Fruit fly (Drosophila melanogaster) whole organism, embryonic: Measurements from ENCODE around the gene CG14014.
A peak's percentile ranks its signal among the peaks of the same experiment; 100 is the strongest.

Experiments
- Awh ChIP-seq: fragments of 200-800 bp; sonication (Bioruptor generic); IDR thresholded peaks from 2 replicates; pipeline ENCODE4, ENCODE4 v1.3.6; 2022; ENCODE audit warnings: missing biosample characterization, missing genetic modification characterization
- CG10274 ChIP-seq: fragments of 200-800 bp; sonication (Bioruptor generic); optimal IDR thresholded peaks from 3 replicates; lab custom pipeline; 2017; ENCODE audit warnings: missing biosample characterization, mild to moderate bottlenecking, missing genetic modification characterization
- CG10462 ChIP-seq: fragments of 200-800 bp; sonication (Bioruptor generic); optimal IDR thresholded peaks from 2 replicates; lab custom pipeline; 2016; ENCODE audit warnings: missing biosample characterization, missing genetic modification characterization
- CG10543 ChIP-seq: fragments of 200-800 bp; sonication (Bioruptor generic); optimal IDR thresholded peaks from 3 replicates; lab custom pipeline; 2017; ENCODE audit warnings: missing biosample characterization, mild to moderate bottlenecking, missing genetic modification characterization, moderate library complexity
- CG12236 ChIP-seq: fragments of 200-800 bp; sonication (Bioruptor generic); optimal IDR thresholded peaks from 2 replicates; lab custom pipeline; 2016; ENCODE audit warnings: missing biosample characterization, missing genetic modification characterization
- CG12744 ChIP-seq: fragments of 200-800 bp; sonication (Bioruptor generic); optimal IDR thresholded peaks from 2 replicates; lab custom pipeline; 2016; ENCODE audit warnings: missing biosample characterization, missing genetic modification characterization
- CG12942 ChIP-seq: fragments of 200-800 bp; sonication (Bioruptor generic); optimal IDR thresholded peaks from 3 replicates; lab custom pipeline; 2016; ENCODE audit warnings: missing biosample characterization, missing genetic modification characterization
- CG13424 ChIP-seq: fragments of 200-800 bp; sonication (Bioruptor generic); optimal IDR thresholded peaks from 2 replicates; lab custom pipeline; 2019; ENCODE audit warnings: missing biosample characterization, mild to moderate bottlenecking, missing genetic modification characterization, moderate library complexity
- CG13624 ChIP-seq: fragments of 200-800 bp; sonication (Bioruptor generic); optimal IDR thresholded peaks from 2 replicates; lab custom pipeline; 2016; ENCODE audit warnings: missing biosample characterization, missing genetic modification characterization
- CG14050 ChIP-seq: fragments of 200-800 bp; sonication (Bioruptor generic); IDR thresholded peaks from 3 replicates; pipeline ENCODE4 v1.3.6; 2022; ENCODE audit warnings: missing biosample characterization, missing genetic modification characterization
- CG1647 ChIP-seq: fragments of 200-800 bp; sonication (Bioruptor generic); optimal IDR thresholded peaks from 3 replicates; lab custom pipeline; 2016; ENCODE audit warnings: missing biosample characterization, missing genetic modification characterization
- CG16863 ChIP-seq: fragments of 200-800 bp; sonication (Bioruptor generic); optimal IDR thresholded peaks from 3 replicates; lab custom pipeline; 2016; ENCODE audit warnings: missing biosample characterization, missing genetic modification characterization
- CG31365 ChIP-seq: fragments of 200-800 bp; sonication (Bioruptor generic); optimal IDR thresholded peaks from 2 replicates; lab custom pipeline; 2018; ENCODE audit warnings: missing biosample characterization, mild to moderate bottlenecking, missing genetic modification characterization
- CG31388 ChIP-seq: fragments of 200-800 bp; sonication (Bioruptor generic); optimal IDR thresholded peaks from 2 replicates; lab custom pipeline; 2016; ENCODE audit warnings: missing biosample characterization, missing genetic modification characterization
- CG33557 ChIP-seq: fragments of 200-800 bp; sonication (Bioruptor generic); optimal IDR thresholded peaks from 2 replicates; lab custom pipeline; 2019; ENCODE audit warnings: missing biosample characterization, mild to moderate bottlenecking, missing genetic modification characterization, moderate library complexity
- CG34422 ChIP-seq: fragments of 200-800 bp; sonication (Bioruptor generic); IDR thresholded peaks from 3 replicates; pipeline ENCODE4 v1.3.6; 2022; ENCODE audit warnings: missing biosample characterization, missing genetic modification characterization
- CG3847 ChIP-seq: fragments of 200-800 bp; sonication (Bioruptor generic); IDR thresholded peaks from 2 replicates; pipeline ENCODE4 v1.3.6; 2022; ENCODE audit warnings: missing biosample characterization, missing genetic modification characterization
- CG6689 ChIP-seq: fragments of 200-800 bp; sonication (Bioruptor generic); IDR thresholded peaks from 2 replicates; pipeline ENCODE4 v1.3.6; 2022; ENCODE audit warnings: missing biosample characterization, missing genetic modification characterization
- CG7271 ChIP-seq: fragments of 200-800 bp; sonication (Bioruptor generic); optimal IDR thresholded peaks from 2 replicates; lab custom pipeline; 2018; ENCODE audit warnings: missing biosample characterization, mild to moderate bottlenecking, missing genetic modification characterization, moderate library complexity
- CG8089 ChIP-seq: fragments of 200-800 bp; sonication (Bioruptor generic); optimal IDR thresholded peaks from 3 replicates; lab custom pipeline; 2016; ENCODE audit warnings: missing biosample characterization, missing genetic modification characterization
- CG9876 ChIP-seq: fragments of 200-800 bp; sonication (Bioruptor generic); optimal IDR thresholded peaks from 2 replicates; lab custom pipeline; 2016; ENCODE audit warnings: missing biosample characterization, missing genetic modification characterization
- E2f2 ChIP-seq: fragments of 200-800 bp; sonication (Bioruptor generic); IDR thresholded peaks from 2 replicates; pipeline ENCODE4 v1.3.6; 2022; ENCODE audit warnings: missing biosample characterization, missing genetic modification characterization
- Fer2 ChIP-seq: fragments of 200-800 bp; sonication (Bioruptor generic); optimal IDR thresholded peaks from 2 replicates; lab custom pipeline; 2018; ENCODE audit warnings: missing biosample characterization, mild to moderate bottlenecking, missing genetic modification characterization, moderate library complexity
- H15 ChIP-seq: fragments of 200-800 bp; sonication (Bioruptor generic); IDR thresholded peaks from 3 replicates; pipeline ENCODE4 v1.3.6; 2022; ENCODE audit warnings: missing biosample characterization, missing genetic modification characterization
- HHEX ChIP-seq: fragments of 200-800 bp; sonication (Bioruptor generic); optimal IDR thresholded peaks from 3 replicates; lab custom pipeline; 2017; ENCODE audit warnings: missing biosample characterization, mild to moderate bottlenecking, missing genetic modification characterization, missing genetic modification reagents
- Poxn ChIP-seq: fragments of 200-800 bp; sonication (Bioruptor generic); IDR thresholded peaks from 2 replicates; pipeline ENCODE4 v1.3.6; 2022; ENCODE audit warnings: missing biosample characterization, missing genetic modification characterization
- Scr ChIP-seq: fragments of 200-800 bp; sonication (Bioruptor generic); IDR thresholded peaks from 2 replicates; pipeline ENCODE4 v1.3.6; 2022; ENCODE audit warnings: missing biosample characterization, missing genetic modification characterization; ENCODE audit not compliant: partially characterized antibody
- al ChIP-seq: fragments of 200-800 bp; sonication (Bioruptor generic); IDR thresholded peaks from 2 replicates; pipeline ENCODE4 v1.3.6; 2022; ENCODE audit warnings: missing biosample characterization, missing genetic modification characterization
- ara ChIP-seq: fragments of 200-800 bp; sonication (Bioruptor generic); IDR thresholded peaks from 2 replicates; pipeline ENCODE4 v1.3.6; 2022; ENCODE audit warnings: missing biosample characterization, missing genetic modification characterization
- ash1 ChIP-seq: fragments of 200-800 bp; sonication (Bioruptor generic); optimal IDR thresholded peaks from 2 replicates; lab custom pipeline; 2018; ENCODE audit warnings: missing biosample characterization, mild to moderate bottlenecking, missing genetic modification characterization
- bigmax ChIP-seq: fragments of 200-800 bp; sonication (Bioruptor generic); optimal IDR thresholded peaks from 2 replicates; lab custom pipeline; 2018; ENCODE audit warnings: missing biosample characterization, mild to moderate bottlenecking, missing genetic modification characterization
- chm ChIP-seq: fragments of 200-800 bp; sonication (Bioruptor generic); IDR thresholded peaks from 2 replicates; pipeline ENCODE4 v1.3.6; 2022; ENCODE audit warnings: missing biosample characterization, missing genetic modification characterization
- croc ChIP-seq: fragments of 200-800 bp; sonication (Bioruptor generic); conservative IDR thresholded peaks from 3 replicates; pipeline ENCODE4 v1.3.6; 2022; ENCODE audit warnings: missing biosample characterization, missing genetic modification characterization
- danr ChIP-seq: fragments of 200-800 bp; sonication (Bioruptor generic); IDR thresholded peaks from 2 replicates; pipeline ENCODE4 v1.3.6; 2022; ENCODE audit warnings: missing biosample characterization, missing genetic modification characterization
- dm ChIP-seq: fragments of 200-800 bp; sonication (Bioruptor generic); optimal IDR thresholded peaks from 3 replicates; lab custom pipeline; 2016; ENCODE audit warnings: missing biosample characterization, missing genetic modification characterization
- en ChIP-seq: fragments of 200-800 bp; sonication (Bioruptor generic); optimal IDR thresholded peaks from 2 replicates; lab custom pipeline; 2016; ENCODE audit warnings: missing biosample characterization, missing genetic modification characterization
- gem ChIP-seq: fragments of 200-800 bp; sonication (Bioruptor generic); optimal IDR thresholded peaks from 2 replicates; lab custom pipeline; 2019; ENCODE audit warnings: missing biosample characterization, mild to moderate bottlenecking, missing genetic modification characterization, moderate library complexity
- hbn ChIP-seq: fragments of 200-800 bp; sonication (Bioruptor generic); IDR thresholded peaks from 2 replicates; pipeline ENCODE4 v1.3.6; 2022; ENCODE audit warnings: missing biosample characterization, missing genetic modification characterization; ENCODE audit not compliant: partially characterized antibody
- jing ChIP-seq: fragments of 200-800 bp; sonication (Bioruptor generic); optimal IDR thresholded peaks from 2 replicates; lab custom pipeline; 2018; ENCODE audit warnings: missing biosample characterization, mild to moderate bottlenecking, missing genetic modification characterization
- luna ChIP-seq: fragments of 200-800 bp; sonication (Bioruptor generic); optimal IDR thresholded peaks from 2 replicates; lab custom pipeline; 2016; ENCODE audit warnings: missing biosample characterization, missing genetic modification characterization
- org-1 ChIP-seq: fragments of 200-800 bp; sonication (Bioruptor generic); optimal IDR thresholded peaks from 2 replicates; lab custom pipeline; 2017; ENCODE audit warnings: missing biosample characterization, missing genetic modification characterization
- peb ChIP-seq: fragments of 200-800 bp; sonication (Bioruptor generic); IDR thresholded peaks from 2 replicates; pipeline ENCODE4 v1.3.6; 2022; ENCODE audit warnings: missing biosample characterization, missing genetic modification characterization
- phol ChIP-seq: fragments of 200-800 bp; sonication (Bioruptor generic); optimal IDR thresholded peaks from 3 replicates; lab custom pipeline; 2018; ENCODE audit warnings: missing biosample characterization, mild to moderate bottlenecking, missing genetic modification characterization, moderate library complexity
- sima ChIP-seq: fragments of 200-800 bp; sonication (Bioruptor generic); optimal IDR thresholded peaks from 2 replicates; lab custom pipeline; 2016; ENCODE audit warnings: missing biosample characterization, missing genetic modification characterization
- sr ChIP-seq: fragments of 200-800 bp; sonication (Bioruptor generic); IDR thresholded peaks from 3 replicates; pipeline ENCODE4 v1.3.6; 2022; ENCODE audit warnings: missing biosample characterization, missing genetic modification characterization
- tll ChIP-seq, 2 experiments: fragments of 200-800 bp in 1 of 2; fragments of >200 bp in 1 of 2; sonication (Bioruptor generic) in 1 of 2; optimal IDR thresholded peaks; 2 replicates each; lab custom pipeline; 2017 to 2019; ENCODE audit warnings: missing biosample characterization in 2 of 2, missing genetic modification characterization in 2 of 2, mild to moderate bottlenecking in 1 of 2, moderate library complexity in 1 of 2
- trem ChIP-seq: fragments of 200-800 bp; optimal IDR thresholded peaks from 3 replicates; lab custom pipeline; 2019; ENCODE audit warnings: missing biosample characterization, mild to moderate bottlenecking, missing genetic modification characterization, moderate library complexity
- ttk ChIP-seq: fragments of 200-800 bp; sonication (Bioruptor generic); IDR thresholded peaks from 2 replicates; pipeline ENCODE4 v2.1.2; 2022; ENCODE audit warnings: missing biosample characterization, missing genetic modification characterization
- usp ChIP-seq: fragments of >200 bp; optimal IDR thresholded peaks from 2 replicates; lab custom pipeline; 2017; ENCODE audit warnings: missing biosample characterization, missing genetic modification characterization
- z ChIP-seq: fragments of 200-800 bp; sonication (Bioruptor generic); IDR thresholded peaks from 3 replicates; pipeline ENCODE4 v1.3.6; 2022; ENCODE audit warnings: missing biosample characterization, missing genetic modification characterization
- zf30C ChIP-seq: fragments of 200-800 bp; sonication (Bioruptor generic); optimal IDR thresholded peaks from 3 replicates; lab custom pipeline; 2018; ENCODE audit warnings: missing biosample characterization, mild to moderate bottlenecking, missing genetic modification characterization

The CG14014 gene

DNA sequence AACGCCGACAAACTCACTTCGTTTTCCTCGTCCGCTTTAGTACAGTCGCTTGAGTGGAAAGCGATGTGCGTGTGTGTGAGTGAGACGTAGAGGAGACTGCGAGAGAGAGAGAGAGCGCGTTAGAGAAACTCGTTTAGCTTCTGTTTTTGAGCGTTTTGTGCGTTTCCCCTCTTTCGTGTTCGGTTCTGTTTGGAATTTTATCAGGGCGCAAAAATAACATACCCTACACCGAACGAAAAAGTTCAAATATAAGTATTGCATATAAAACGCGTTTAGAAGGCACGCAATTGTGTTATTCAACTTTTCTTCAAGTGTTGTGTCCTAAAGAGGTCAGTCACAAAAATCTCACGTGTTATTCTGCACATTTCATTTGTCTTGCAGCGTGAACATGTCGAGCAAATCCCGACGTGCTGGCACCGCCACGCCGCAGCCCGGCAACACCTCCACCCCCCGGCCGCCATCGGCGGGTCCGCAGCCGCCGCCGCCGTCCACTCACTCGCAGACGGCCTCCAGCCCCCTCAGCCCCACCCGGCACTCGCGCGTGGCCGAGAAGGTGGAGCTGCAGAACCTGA lies 7.6 kb downstream of the CG14014 start (continued):
- TF ChIP-seq z (GFP tag; lab: Robert Waterston, UW) (peak; percentile 99), org-1 (GFP tag; lab: Kevin White, UChicago) (peak; percentile 30), CG9876 (peak; percentile 39), CG12942 (GFP tag; lab: Kevin White, UChicago) (peak; percentile 40), bigmax (GFP tag; lab: Kevin White, UChicago) (no peak), ara (GFP tag; lab: Robert Waterston, UW) (no peak), hbn (GFP tag; lab: Robert Waterston, UW) (no peak; the same call in 1 of the 2 replicates), jing (no peak), CG13624 (GFP tag; lab: Kevin White, UChicago) (peak; percentile 15), CG13424 (tag; lab: Kevin White, UChicago) (peak; percentile 49), CG34422 (GFP tag; lab: Robert Waterston, UW) (peak; percentile 86), ash1 (GFP tag; lab: Kevin White, UChicago) (peak; percentile 1), E2f2 (peak; percentile 47), CG6689 (GFP tag; lab: Robert Waterston, UW) (peak; percentile 46), CG10543 (peak; percentile 45), CG14050 (GFP tag; lab: Robert Waterston, UW) (no peak; the same call in 2 of the 3 replicates), CG33557 (GFP tag; lab: Kevin White, UChicago) (no peak), Scr (no peak), al (peak; percentile 30), CG12236 (GFP tag; lab: Kevin White, UChicago) (no peak), tll (GFP tag; optimal IDR thresholded peaks at IDR 0.05; lab: Kevin White, UChicago) (no peak), CG10462 (GFP tag; lab: Kevin White, UChicago) (no peak), CG10274 (GFP tag; lab: Kevin White, UChicago) (peak; percentile 73), CG12744 (no peak), phol (no peak), H15 (GFP tag; lab: Robert Waterston, UW) (peak; percentile 49; the same call in 1 of the 3 replicates), CG31388 (GFP tag; lab: Kevin White, UChicago) (no peak), CG8089 (GFP tag; lab: Kevin White, UChicago) (peak; percentile 21), Fer2 (tag; lab: Kevin White, UChicago) (no peak), luna (GFP tag; lab: Kevin White, UChicago) (no peak), zf30C (GFP tag; lab: Kevin White, UChicago) (peak; percentile 96), dm (peak; percentile 49), chm (GFP tag; lab: Robert Waterston, UW) (peak; percentile 36; the same call in 1 of the 2 replicates), CG3847 (peak; percentile 46), CG31365 (no peak), sima (no peak), Poxn (GFP tag; lab: Robert Waterston, UW) (0 out of 2 replicates have a peak, but pooled peaks have one; percentile 39), peb (GFP tag; lab: Robert Waterston, UW) (no peak; the same call in 1 of the 2 replicates), sr (GFP tag; lab: Robert Waterston, UW) (0 out of 3 replicates have a peak, but pooled peaks have one; percentile 21), CG7271 (tag; lab: Kevin White, UChicago) (no peak), ttk (GFP tag; lab: Robert Waterston, UW) (peak; percentile 27; the same call in 1 of the 2 replicates), usp (GFP tag; lab: Kevin White, UChicago) (no peak), CG16863 (GFP tag; lab: Kevin White, UChicago) (peak; percentile 36), trem (tag; lab: Kevin White, UChicago) (peak; percentile 26), danr (peak; percentile 24; the same call in 1 of the 2 replicates), Awh (peak; percentile 59), CG1647 (GFP tag; lab: Kevin White, UChicago) (no peak), HHEX (GFP tag; lab: Kevin White, UChicago) (peak; percentile 43), en (no peak), croc (GFP tag; lab: Robert Waterston, UW) (no peak), gem (tag; lab: Kevin White, UChicago) (no peak)
